Fruit fly (Drosophila melanogaster) whole organism, larva: ENCODE data around the gene Sr-CIV.

ENCODE experiments used
- noc ChIP-seq: fragments of 200-800 bp; sonication (Bioruptor generic); optimal IDR thresholded peaks from 3 replicates; lab custom pipeline; 2019; ENCODE audit warnings: missing biosample characterization, mild to moderate bottlenecking, missing genetic modification characterization, moderate library complexity

The Sr-CIV gene

DNA sequence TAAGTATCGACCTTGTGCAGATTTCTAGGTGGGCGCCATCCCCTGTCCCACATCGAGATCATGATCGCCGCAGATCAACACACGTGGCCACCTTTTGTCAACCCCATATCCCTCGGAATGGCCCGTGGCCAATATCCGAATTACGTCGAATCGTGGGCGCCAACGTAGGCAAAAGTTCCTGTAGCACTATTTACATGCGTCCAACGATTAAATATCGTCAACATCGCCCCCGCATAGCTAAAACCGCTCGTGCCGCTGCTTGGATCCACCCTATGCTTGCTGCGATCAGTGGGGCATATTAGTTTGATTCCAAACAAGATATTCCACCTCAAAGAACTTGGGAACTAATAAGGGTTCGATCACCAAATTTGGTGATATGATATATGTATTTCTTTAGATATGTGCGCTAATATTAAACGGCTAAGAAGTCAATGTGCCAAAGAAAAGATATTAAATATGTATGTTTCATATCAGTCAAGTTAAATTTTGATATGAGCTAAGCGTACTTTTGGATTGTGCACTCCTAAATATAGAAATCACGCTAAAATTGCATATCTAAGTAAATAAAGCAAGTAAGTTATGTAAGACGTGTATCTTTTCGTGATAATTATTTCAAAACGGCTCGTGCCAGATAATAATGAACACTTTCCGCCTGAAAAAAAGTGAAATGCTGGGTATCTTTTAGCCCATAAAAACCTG, 46.6 kb downstream of the Sr-CIV start:
- TF ChIP-seq noc = peak; percentile 62

DNA sequence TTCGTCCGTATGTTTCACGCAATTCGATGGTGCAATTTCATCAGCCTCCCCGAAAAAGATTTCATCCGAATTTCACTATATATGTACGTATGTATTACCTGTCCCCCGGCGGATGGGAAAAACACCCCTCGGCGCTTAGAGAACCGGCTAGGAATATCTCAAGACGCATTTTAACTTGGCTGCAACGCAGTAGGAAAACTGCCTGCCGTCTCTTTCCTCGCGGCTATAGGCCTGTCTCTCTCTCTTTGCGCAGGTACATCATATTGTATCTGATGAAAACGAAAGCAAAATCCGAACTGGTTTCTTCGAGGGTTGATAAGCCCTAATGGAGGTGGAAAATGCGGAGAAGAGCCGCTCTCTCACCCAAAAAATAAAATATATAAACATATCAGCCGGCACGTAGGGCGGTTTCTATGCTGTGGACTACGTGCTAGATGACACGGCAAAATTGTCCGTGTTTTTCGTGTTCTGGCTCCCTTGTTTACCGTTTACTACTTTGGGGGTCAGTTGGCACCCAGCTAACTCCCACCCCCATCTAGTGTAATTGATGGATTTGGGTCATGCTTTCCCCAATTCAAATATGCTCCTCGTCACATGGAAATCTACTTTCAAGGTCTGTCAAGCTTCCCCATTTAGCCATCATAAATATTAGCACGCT, 47.3 kb downstream of the Sr-CIV start:
- no peak for TF ChIP-seq noc

DNA sequence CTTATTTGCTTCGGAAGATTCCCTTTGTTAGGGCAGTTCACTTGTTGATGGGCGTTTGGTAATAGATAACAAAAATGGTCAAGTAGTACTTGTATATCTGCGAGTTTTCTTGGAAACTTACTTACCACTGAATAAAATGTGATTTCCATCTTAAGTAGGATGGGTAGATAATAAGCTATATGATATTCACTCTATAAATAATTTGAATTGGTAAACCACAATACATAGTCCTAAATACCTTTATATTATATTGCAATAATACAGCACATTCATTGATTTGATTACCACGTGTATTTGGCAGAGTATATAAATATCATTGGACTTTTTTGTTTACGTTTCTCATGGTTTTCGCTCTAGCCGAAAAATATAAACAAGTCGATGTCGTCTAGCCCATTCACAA, 47.9 kb downstream of the Sr-CIV start:
- peak; percentile 67 for TF ChIP-seq noc

DNA sequence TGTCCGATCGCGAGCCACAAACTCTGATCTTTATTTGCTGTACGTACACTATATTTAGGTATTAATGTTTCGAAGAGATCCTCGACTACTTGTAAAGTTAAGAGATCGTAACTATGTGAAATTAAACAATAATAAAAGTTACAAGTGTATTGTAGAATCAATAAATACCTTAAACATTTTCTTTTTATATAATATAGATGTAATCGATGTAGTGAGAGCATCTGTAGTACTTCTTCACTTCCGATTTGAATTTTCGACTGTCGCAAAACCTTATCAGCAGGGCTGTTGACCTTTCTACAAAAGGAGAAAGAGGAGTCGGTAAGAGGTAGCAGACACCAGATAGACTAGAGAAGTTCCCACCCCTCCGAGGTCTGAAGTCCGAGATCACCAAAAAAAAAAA, 48.7 kb downstream of the Sr-CIV start:
- TF ChIP-seq noc = no peak
